Worm (Caenorhabditis elegans) whole organism, L3 larva: Measurements from ENCODE around the gene srbc-12.

Experiments
- ZK546.5 ChIP-seq: sonication (generic microtip); optimal IDR thresholded peaks from 2 replicates; lab custom pipeline; 2017; ENCODE audit warnings: missing biosample characterization, missing genetic modification characterization
- ama-1 ChIP-seq: fragments of 150-350 bp; optimal IDR thresholded peaks from 2 replicates; lab custom pipeline; 2018
- ceh-9 ChIP-seq: sonication (generic microtip); optimal IDR thresholded peaks from 2 replicates; lab custom pipeline; 2018; ENCODE audit warnings: missing biosample characterization, missing genetic modification characterization
- egl-5 ChIP-seq: fragments of 150-350 bp; optimal IDR thresholded peaks from 2 replicates; lab custom pipeline; 2017; ENCODE audit warnings: missing biosample characterization, missing genetic modification reagents, missing genetic modification characterization, inconsistent platforms
- elt-2 ChIP-seq: sonication (generic microtip); optimal IDR thresholded peaks from 2 replicates; lab custom pipeline; 2016; ENCODE audit warnings: missing genetic modification reagents, mild to moderate bottlenecking, missing genetic modification characterization, missing compliant biosample characterization
- fos-1 ChIP-seq: fragments of 150-350 bp; optimal IDR thresholded peaks from 2 replicates; lab custom pipeline; 2014; ENCODE audit warnings: missing biosample characterization, missing genetic modification characterization
- nhr-12 ChIP-seq: fragments of 150-350 bp; optimal IDR thresholded peaks from 2 replicates; lab custom pipeline; 2014; ENCODE audit warnings: missing biosample characterization, missing genetic modification characterization
- nhr-23 ChIP-seq: fragments of 150-350 bp; optimal IDR thresholded peaks from 2 replicates; lab custom pipeline; 2014; ENCODE audit warnings: missing biosample characterization, missing genetic modification reagents, missing genetic modification characterization
- nhr-237 ChIP-seq: fragments of 150-350 bp; optimal IDR thresholded peaks from 2 replicates; lab custom pipeline; 2014; ENCODE audit warnings: missing biosample characterization, missing genetic modification characterization
- nhr-28 ChIP-seq: fragments of 150-350 bp; optimal IDR thresholded peaks from 2 replicates; lab custom pipeline; 2014; ENCODE audit warnings: missing biosample characterization, missing genetic modification characterization
- nhr-77 ChIP-seq: fragments of 150-350 bp; optimal IDR thresholded peaks from 2 replicates; lab custom pipeline; 2014; ENCODE audit warnings: missing biosample characterization, missing genetic modification characterization
- sea-2 ChIP-seq: fragments of 150-350 bp; sonication (generic microtip); optimal IDR thresholded peaks from 4 replicates; lab custom pipeline; 2014; ENCODE audit warnings: missing biosample characterization, missing genetic modification reagents, missing genetic modification characterization
- skn-1 ChIP-seq: fragments of 150-350 bp; optimal IDR thresholded peaks from 2 replicates; lab custom pipeline; 2014; ENCODE audit warnings: missing biosample characterization, missing genetic modification characterization
- unc-39 ChIP-seq: sonication (generic microtip); optimal IDR thresholded peaks from 4 replicates; lab custom pipeline; 2017; ENCODE audit warnings: missing biosample characterization, missing genetic modification characterization

DNA sequence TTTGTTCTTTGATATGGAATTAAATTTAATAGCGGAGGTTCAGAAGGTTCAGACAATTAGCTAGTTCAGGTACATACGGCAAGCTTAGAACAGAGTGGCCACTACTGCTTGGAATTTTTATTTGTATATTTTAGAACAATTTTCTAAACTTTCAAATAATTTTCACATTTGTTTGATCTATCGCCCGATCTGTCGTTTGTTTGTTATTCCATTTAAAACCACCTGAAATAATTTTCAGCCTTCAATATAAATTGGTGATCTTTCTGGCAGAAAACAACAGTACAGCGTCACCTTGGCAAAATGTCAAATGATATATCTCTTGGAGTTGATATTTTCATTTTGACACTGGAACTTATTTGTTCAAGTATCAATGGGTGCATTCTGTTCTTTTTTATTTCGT lies 34.9 kb upstream of the srbc-12 start, which contains the start of gene R13D11.3:
- TF ChIP-seq elt-2 (tag; lab: Kevin White, UChicago), result no peak
- no peak for TF ChIP-seq nhr-23 (tag; lab: Kevin White, UChicago)
- TF ChIP-seq ceh-9 (tag; lab: Kevin White, UChicago), result no peak
- TF ChIP-seq fos-1 (tag; lab: Kevin White, UChicago), result no peak
- TF ChIP-seq ama-1 (lab: Kevin White, UChicago), result no peak
- no peak for TF ChIP-seq unc-39 (tag; lab: Kevin White, UChicago)
- TF ChIP-seq nhr-28, result no peak
- TF ChIP-seq sea-2 (GFP tag; lab: Kevin White, UChicago), result no peak
- no peak for TF ChIP-seq nhr-237 (tag; lab: Kevin White, UChicago)
- no peak for TF ChIP-seq nhr-77
- TF ChIP-seq skn-1 (tag; lab: Kevin White, UChicago), result no peak
- no peak for TF ChIP-seq egl-5 (tag; lab: Kevin White, UChicago)
- no peak for TF ChIP-seq nhr-12 (tag; lab: Kevin White, UChicago)
- TF ChIP-seq ZK546.5 (tag; lab: Kevin White, UChicago), result no peak
